Fruit fly (Drosophila melanogaster) whole organism, wandering third instar larva: ENCODE data around the gene CtIP.
A peak's percentile ranks its signal among the peaks of the same experiment; 100 is the strongest.

ENCODE experiments used
- Dif ChIP-seq: fragments of 200-275, 200-300 bp; sonication (Bioruptor generic); optimal IDR thresholded peaks from 2 replicates; lab custom pipeline; 2018; ENCODE audit warnings: missing biosample characterization, missing genetic modification characterization; ENCODE audit not compliant: partially characterized antibody
- fru ChIP-seq: fragments of 200-800 bp; sonication (Bioruptor generic); optimal IDR thresholded peaks from 3 replicates; lab custom pipeline; 2016; ENCODE audit warnings: missing biosample characterization, mild to moderate bottlenecking, missing genetic modification characterization

- no peak for TF ChIP-seq Dif (GFP tag; lab: Kevin White, UChicago)
- TF ChIP-seq fru (GFP tag; lab: Kevin White, UChicago) = peak; percentile 48
Measured at dm6 chr3L:20471499-20472313, 35.7 kb downstream of the CtIP start.
